Worm (Caenorhabditis elegans) whole organism, L4 larva: ENCODE measurements around the gene pcyt-1.

Experiments
- ceh-44 ChIP-seq: fragments of 200-800 bp; sonication (Bioruptor generic); IDR thresholded peaks from 2 replicates; pipeline ENCODE4 v1.3.6; 2022; ENCODE audit warnings: missing genetic modification reagents, missing genetic modification characterization, missing compliant biosample characterization
- ces-1 ChIP-seq: fragments of 150-350 bp; sonication (generic microtip); optimal IDR thresholded peaks from 4 replicates; lab custom pipeline; 2014; ENCODE audit warnings: missing biosample characterization, missing genetic modification reagents, missing genetic modification characterization
- egl-27 ChIP-seq: sonication (generic microtip); optimal IDR thresholded peaks from 3 replicates; lab custom pipeline; 2017; ENCODE audit warnings: missing biosample characterization, missing genetic modification reagents, missing genetic modification characterization
- lsy-2 ChIP-seq, 2 experiments: fragments of 150-350 bp in 1 of 2; sonication (generic microtip) in 1 of 2; optimal IDR thresholded peaks; 2 replicates each; lab custom pipeline; 2014 to 2017; ENCODE audit warnings: missing biosample characterization in 2 of 2, missing genetic modification characterization in 2 of 2
- mdt-29 ChIP-seq: fragments of 200-800 bp; sonication (Bioruptor generic); IDR thresholded peaks from 2 replicates; pipeline ENCODE4 v1.3.6; 2022; ENCODE audit warnings: missing genetic modification reagents, missing genetic modification characterization, missing compliant biosample characterization
- pha-4 ChIP-seq, 2 experiments: fragments of 150-350 bp in 1 of 2; fragments of 200-800 bp in 1 of 2; sonication (Bioruptor generic) in 1 of 2; IDR thresholded peaks in 1 of 2; optimal IDR thresholded peaks in 1 of 2; 2 replicates each; pipeline versions ENCODE4 v1.3.6 to Lab custom; 2014 to 2022; ENCODE audit warnings: missing genetic modification characterization in 2 of 2, missing genetic modification reagents in 2 of 2, missing biosample characterization in 1 of 2, missing compliant biosample characterization in 1 of 2
- snpc-4 ChIP-seq: fragments of 150-350 bp; optimal IDR thresholded peaks from 2 replicates; lab custom pipeline; 2014; ENCODE audit warnings: missing biosample characterization, missing genetic modification characterization
- tag-97 ChIP-seq: fragments of 200-800 bp; sonication (Bioruptor generic); IDR thresholded peaks from 2 replicates; pipeline ENCODE4 v1.3.6; 2022; ENCODE audit warnings: missing genetic modification characterization, missing compliant biosample characterization
- ztf-11 ChIP-seq: fragments of 150-350 bp; optimal IDR thresholded peaks from 2 replicates; lab custom pipeline; 2014; ENCODE audit warnings: missing biosample characterization, missing genetic modification characterization

DNA sequence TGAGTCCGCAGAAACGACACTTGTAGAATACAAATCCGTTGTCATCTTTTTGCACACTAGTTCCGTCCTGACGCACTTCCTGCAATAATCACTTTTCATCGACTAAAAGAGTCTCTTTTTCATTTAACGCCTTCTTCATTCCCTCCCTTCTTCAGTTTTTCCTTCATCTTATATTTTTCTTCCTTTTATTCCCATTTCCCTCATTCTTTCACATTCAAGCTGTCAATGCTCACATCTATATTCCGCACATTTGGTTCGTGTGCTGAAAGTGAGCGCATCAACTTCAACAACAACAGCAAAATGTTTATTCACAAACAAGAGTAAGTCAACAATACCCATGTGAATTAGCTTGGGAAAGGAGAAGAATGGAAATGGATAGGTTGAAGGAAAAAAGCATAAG lies at the start of gene pcyt-1:
- TF ChIP-seq snpc-4 (no peak), lsy-2 (tag; optimal IDR thresholded peaks at IDR 0.05; lab: Kevin White, UChicago) (no peak), pha-4 (GFP tag; IDR thresholded peaks at IDR 0.05; lab: Robert Waterston, UW) (no peak), pha-4 (tag; optimal IDR thresholded peaks at IDR 0.05; lab: Kevin White, UChicago) (no peak), ceh-44 (no peak), ztf-11 (no peak), egl-27 (tag; lab: Kevin White, UChicago) (no peak), mdt-29 (GFP tag; lab: Robert Waterston, UW) (no peak), ces-1 (GFP tag; lab: Kevin White, UChicago) (no peak), tag-97 (no peak)
